Worm (Caenorhabditis elegans): ENCODE data around the gene C14A4.13.

DNA sequence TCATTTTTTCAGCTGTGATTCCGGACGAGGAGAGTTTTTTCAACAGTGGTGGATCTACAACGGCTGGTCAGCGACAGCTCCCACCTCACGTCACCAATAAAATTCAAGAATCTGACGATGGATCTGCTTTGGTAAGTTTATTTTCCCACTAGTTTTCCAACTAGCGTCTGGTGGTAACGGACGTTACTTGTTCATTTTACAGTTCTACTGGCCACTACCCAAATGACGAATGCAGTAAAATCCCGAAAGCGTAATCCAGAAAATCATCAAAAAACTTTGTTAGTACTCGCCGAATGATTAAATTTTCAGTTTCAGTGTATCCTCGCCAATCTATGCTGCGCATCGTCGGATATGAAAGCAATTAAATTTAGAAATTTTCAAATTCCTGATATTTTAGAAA is 41.3 kb downstream of the C14A4.13 start:
- no peak for TF ChIP-seq hnd-1 (tag; optimal IDR thresholded peaks at IDR 0.05)
- no peak for TF ChIP-seq ama-1 (optimal IDR thresholded peaks at IDR 0.05)
- TF ChIP-seq ceh-13 (GFP tag; optimal IDR thresholded peaks at IDR 0.05): no peak
- no peak for TF ChIP-seq pes-1 (GFP tag; IDR thresholded peaks at IDR 0.05)
- no peak for TF ChIP-seq tbx-37 (GFP tag; conservative IDR thresholded peaks at IDR 0.05)
- TF ChIP-seq F13C5.2 (tag; optimal IDR thresholded peaks at IDR 0.05): no peak
- TF ChIP-seq scrt-1 (GFP tag; IDR thresholded peaks at IDR 0.05): no peak
- TF ChIP-seq B0310.2 (tag; optimal IDR thresholded peaks at IDR 0.05): no peak
- TF ChIP-seq tbx-11 (GFP tag; IDR thresholded peaks at IDR 0.05): no peak
- no peak for TF ChIP-seq ets-7 (tag; optimal IDR thresholded peaks at IDR 0.05)
- no peak for TF ChIP-seq ceh-36 (tag; optimal IDR thresholded peaks at IDR 0.05)
